Worm (Caenorhabditis elegans) whole organism, L4 larva: ENCODE data around the gene K03B8.6.

Experiments used
- D1046.2 ChIP-seq: fragments of 200-800 bp; sonication (Bioruptor generic); IDR thresholded peaks from 2 replicates; pipeline ENCODE4 v1.3.6; 2022; ENCODE audit warnings: missing genetic modification characterization, missing compliant biosample characterization
- F26F4.8 ChIP-seq: fragments of 200-800 bp; sonication (Bioruptor generic); conservative IDR thresholded peaks from 2 replicates; pipeline ENCODE4 v1.3.6; 2022; ENCODE audit warnings: missing genetic modification characterization, missing compliant biosample characterization
- F44E2.7 ChIP-seq: fragments of 200-800 bp; sonication (Bioruptor generic); IDR thresholded peaks from 2 replicates; pipeline ENCODE4 v2.1.2; 2022; ENCODE audit warnings: missing genetic modification characterization, missing compliant biosample characterization
- T26A8.4 ChIP-seq: fragments of 200-800 bp; sonication (Bioruptor generic); IDR thresholded peaks from 2 replicates; pipeline ENCODE4 v1.3.6; 2022; ENCODE audit warnings: missing genetic modification characterization, missing compliant biosample characterization
- Y48G9A.11 ChIP-seq: fragments of 200-800 bp; sonication (Bioruptor generic); IDR thresholded peaks from 2 replicates; pipeline ENCODE4 v1.3.6; 2022; ENCODE audit warnings: missing genetic modification reagents, missing genetic modification characterization, missing compliant biosample characterization
- Y5F2A.4 ChIP-seq: fragments of 200-800 bp; sonication (Bioruptor generic); optimal IDR thresholded peaks from 2 replicates; lab custom pipeline; 2018; ENCODE audit warnings: mild to moderate bottlenecking, missing genetic modification characterization, missing compliant biosample characterization
- Y75B8A.6 ChIP-seq: fragments of 200-800 bp; sonication (Bioruptor generic); IDR thresholded peaks from 2 replicates; pipeline ENCODE4 v1.3.6; 2022; ENCODE audit warnings: missing genetic modification reagents, missing genetic modification characterization, missing compliant biosample characterization
- ZK546.5 ChIP-seq, 2 experiments: sonication (generic microtip); optimal IDR thresholded peaks; 2 replicates each; lab custom pipeline; 2017; ENCODE audit warnings: missing biosample characterization in 2 of 2, missing genetic modification characterization in 2 of 2
- aha-1 ChIP-seq: fragments of 150-350 bp; peaks from one replicate; lab custom pipeline; 2014; ENCODE audit warnings: missing biosample characterization, missing genetic modification characterization
- arid-1 ChIP-seq: fragments of 200-800 bp; sonication (Bioruptor generic); conservative IDR thresholded peaks from 2 replicates; pipeline ENCODE4 v1.3.6; 2022; ENCODE audit warnings: missing genetic modification reagents, missing genetic modification characterization, missing compliant biosample characterization
- ceh-20 ChIP-seq: fragments of 200-800 bp; sonication (Bioruptor generic); IDR thresholded peaks from 2 replicates; pipeline ENCODE4 v1.3.6; 2022; ENCODE audit warnings: missing genetic modification reagents, missing genetic modification characterization, missing compliant biosample characterization
- ceh-44 ChIP-seq: fragments of 200-800 bp; sonication (Bioruptor generic); IDR thresholded peaks from 2 replicates; pipeline ENCODE4 v1.3.6; 2022; ENCODE audit warnings: missing genetic modification reagents, missing genetic modification characterization, missing compliant biosample characterization
- ceh-62 ChIP-seq: sonication (generic microtip); optimal IDR thresholded peaks from 2 replicates; lab custom pipeline; 2017; ENCODE audit warnings: missing biosample characterization, missing genetic modification characterization
- ceh-82 ChIP-seq: sonication (generic microtip); optimal IDR thresholded peaks from 2 replicates; lab custom pipeline; 2017; ENCODE audit warnings: missing biosample characterization, missing genetic modification characterization
- cey-2 ChIP-seq: sonication (generic microtip); optimal IDR thresholded peaks from 3 replicates; lab custom pipeline; 2017; ENCODE audit warnings: missing genetic modification characterization, mild to moderate bottlenecking, missing compliant biosample characterization, antibody characterized with exemption, borderline replicate concordance; ENCODE audit not compliant: insufficient read depth
- ctbp-1 ChIP-seq: fragments of 200-800 bp; sonication (Bioruptor generic); IDR thresholded peaks from 2 replicates; pipeline ENCODE4 v1.3.6; 2022; ENCODE audit warnings: missing genetic modification reagents, missing genetic modification characterization, missing compliant biosample characterization
- daf-19 ChIP-seq: fragments of 200-800 bp; sonication (Bioruptor generic); conservative IDR thresholded peaks from 2 replicates; pipeline ENCODE4 v1.3.6; 2022; ENCODE audit warnings: missing genetic modification characterization, missing compliant biosample characterization
- daf-8 ChIP-seq: fragments of 200-800 bp; sonication (Bioruptor generic); IDR thresholded peaks from 2 replicates; pipeline ENCODE4 v1.3.6; 2022; ENCODE audit warnings: missing genetic modification characterization, missing compliant biosample characterization
- egl-27 ChIP-seq: sonication (generic microtip); optimal IDR thresholded peaks from 3 replicates; lab custom pipeline; 2017; ENCODE audit warnings: missing biosample characterization, missing genetic modification reagents, missing genetic modification characterization
- egl-43 ChIP-seq: fragments of 200-800 bp; sonication (Bioruptor generic); IDR thresholded peaks from 2 replicates; pipeline ENCODE4 v1.3.6; 2022; ENCODE audit warnings: missing genetic modification reagents, missing genetic modification characterization, missing compliant biosample characterization
- hif-1 ChIP-seq, 2 experiments: sonication (generic microtip); optimal IDR thresholded peaks; 2 replicates each; lab custom pipeline; 2016 to 2017; ENCODE audit warnings: missing compliant biosample characterization in 2 of 2, missing genetic modification characterization in 2 of 2, missing genetic modification reagents in 2 of 2, missing genotype in 2 of 2, mild to moderate bottlenecking in 1 of 2
- hlh-11 ChIP-seq: fragments of 200-800 bp; sonication (Bioruptor generic); optimal IDR thresholded peaks from 2 replicates; lab custom pipeline; 2018; ENCODE audit warnings: mild to moderate bottlenecking, missing genetic modification characterization, missing compliant biosample characterization
- jun-1 ChIP-seq: fragments of 150-350 bp; optimal IDR thresholded peaks from 2 replicates; lab custom pipeline; 2014; ENCODE audit warnings: missing biosample characterization, missing genetic modification reagents, missing genetic modification characterization
- lim-7 ChIP-seq: fragments of 200-800 bp; sonication (Bioruptor generic); IDR thresholded peaks from 2 replicates; pipeline ENCODE4 v1.3.6; 2022; ENCODE audit warnings: missing genetic modification characterization, missing compliant biosample characterization
- lin-1 ChIP-seq: fragments of 200-800 bp; sonication (Bioruptor generic); IDR thresholded peaks from 2 replicates; pipeline ENCODE4 v1.3.6; 2022; ENCODE audit warnings: missing genetic modification reagents, missing genetic modification characterization, missing compliant biosample characterization
- lin-15B ChIP-seq: fragments of 150-350 bp; sonication (generic microtip); optimal IDR thresholded peaks from 3 replicates; lab custom pipeline; 2014; ENCODE audit warnings: missing biosample characterization, missing genetic modification characterization
- lin-38 ChIP-seq: fragments of 200-800 bp; sonication (Bioruptor generic); IDR thresholded peaks from 2 replicates; pipeline ENCODE4 v1.3.6; 2022; ENCODE audit warnings: missing genetic modification reagents, missing genetic modification characterization, missing compliant biosample characterization
- lsy-2 ChIP-seq, 2 experiments: fragments of 150-350 bp in 1 of 2; sonication (generic microtip) in 1 of 2; optimal IDR thresholded peaks; 2 replicates each; lab custom pipeline; 2014 to 2017; ENCODE audit warnings: missing biosample characterization in 2 of 2, missing genetic modification characterization in 2 of 2
- mdl-1 ChIP-seq, 2 experiments: fragments of 150-350 bp in 1 of 2; sonication (generic microtip) in 1 of 2; optimal IDR thresholded peaks; 2 replicates each; lab custom pipeline; 2014 to 2017; ENCODE audit warnings: missing biosample characterization in 2 of 2, missing genetic modification characterization in 2 of 2
- mdt-29 ChIP-seq: fragments of 200-800 bp; sonication (Bioruptor generic); IDR thresholded peaks from 2 replicates; pipeline ENCODE4 v1.3.6; 2022; ENCODE audit warnings: missing genetic modification reagents, missing genetic modification characterization, missing compliant biosample characterization
- nhr-10 ChIP-seq: fragments of 150-350 bp; optimal IDR thresholded peaks from 2 replicates; lab custom pipeline; 2014; ENCODE audit warnings: missing biosample characterization, missing genetic modification characterization
- nhr-111 ChIP-seq: fragments of 200-800 bp; sonication (Bioruptor generic); optimal IDR thresholded peaks from 2 replicates; lab custom pipeline; 2018; ENCODE audit warnings: mild to moderate bottlenecking, missing genetic modification characterization, missing compliant biosample characterization
- nhr-25 ChIP-seq: sonication (generic microtip); optimal IDR thresholded peaks from 2 replicates; lab custom pipeline; 2017; ENCODE audit warnings: missing genetic modification characterization, mild to moderate bottlenecking, missing compliant biosample characterization, antibody characterized with exemption, moderate library complexity, borderline replicate concordance; ENCODE audit not compliant: insufficient read depth
- nhr-41 ChIP-seq: fragments of 200-800 bp; sonication (Bioruptor generic); IDR thresholded peaks from 2 replicates; pipeline ENCODE4 v1.3.6; 2022; ENCODE audit warnings: missing genetic modification reagents, missing genetic modification characterization, missing compliant biosample characterization
- nhr-76 ChIP-seq: fragments of 150-350 bp; optimal IDR thresholded peaks from 2 replicates; lab custom pipeline; 2014; ENCODE audit warnings: missing biosample characterization, missing genetic modification characterization
- pha-4 ChIP-seq, 2 experiments: fragments of 150-350 bp in 1 of 2; fragments of 200-800 bp in 1 of 2; sonication (Bioruptor generic) in 1 of 2; IDR thresholded peaks in 1 of 2; optimal IDR thresholded peaks in 1 of 2; 2 replicates each; pipeline versions ENCODE4 v1.3.6 to Lab custom; 2014 to 2022; ENCODE audit warnings: missing genetic modification characterization in 2 of 2, missing genetic modification reagents in 2 of 2, missing biosample characterization in 1 of 2, missing compliant biosample characterization in 1 of 2
- rbr-2 ChIP-seq: sonication (generic microtip); optimal IDR thresholded peaks from 2 replicates; lab custom pipeline; 2016; ENCODE audit warnings: missing genotype, missing genetic modification characterization, missing compliant biosample characterization
- set-16 ChIP-seq: fragments of 200-800 bp; sonication (Bioruptor generic); IDR thresholded peaks from 2 replicates; pipeline ENCODE4 v1.3.6; 2022; ENCODE audit warnings: missing genetic modification reagents, missing genetic modification characterization, missing compliant biosample characterization
- unc-130 ChIP-seq: sonication (generic microtip); optimal IDR thresholded peaks from 2 replicates; lab custom pipeline; 2016; ENCODE audit warnings: missing genetic modification reagents, missing genetic modification characterization, missing compliant biosample characterization
- unc-39 ChIP-seq: sonication (generic microtip); optimal IDR thresholded peaks from 2 replicates; lab custom pipeline; 2017; ENCODE audit warnings: missing biosample characterization, missing genetic modification characterization
- unc-62 ChIP-seq, 3 experiments: fragments of 150-350 bp in 1 of 3; sonication (generic microtip); optimal IDR thresholded peaks in 2 of 3; peaks in 1 of 3; 1 replicate in 1 of 3; 2 replicates in 2 of 3; lab custom pipeline; 2014 to 2017; ENCODE audit warnings: missing biosample characterization in 3 of 3, missing genetic modification characterization in 3 of 3, missing genetic modification reagents in 3 of 3, missing genotype in 1 of 3
- zfp-2 ChIP-seq: sonication (generic microtip); optimal IDR thresholded peaks from 2 replicates; lab custom pipeline; 2016; ENCODE audit warnings: mild to moderate bottlenecking, missing genetic modification characterization, missing compliant biosample characterization
- zip-11 ChIP-seq: fragments of 200-800 bp; sonication (Bioruptor generic); IDR thresholded peaks from 2 replicates; pipeline ENCODE4 v1.3.6; 2022; ENCODE audit warnings: missing genetic modification characterization, missing compliant biosample characterization
- ztf-11 ChIP-seq: fragments of 150-350 bp; optimal IDR thresholded peaks from 2 replicates; lab custom pipeline; 2014; ENCODE audit warnings: missing biosample characterization, missing genetic modification characterization

K03B8.6 gene

ce11 chrV:11438464-11438863, 31.1 kb downstream of the K03B8.6 start, which contains the start of gene dmsr-1 (continued):
- TF ChIP-seq lin-1 (GFP tag; lab: Robert Waterston, UW) (no peak), nhr-41 (GFP tag; lab: Robert Waterston, UW) (no peak), Y48G9A.11 (GFP tag; lab: Robert Waterston, UW) (no peak), F44E2.7 (no peak)

- TF ChIP-seq unc-62 (GFP tag; optimal IDR thresholded peaks at IDR 0.05 in 1 of 2; lab: Kevin White, UChicago) (peak in 1 of 2 experiments; percentile 94), unc-62 (tag; optimal IDR thresholded peaks at IDR 0.05; lab: Kevin White, UChicago) (no peak), daf-19 (GFP tag; lab: Robert Waterston, UW) (no peak)
Observed at ce11 chrV:11439202-11439601, 31.8 kb downstream of the K03B8.6 start.

DNA sequence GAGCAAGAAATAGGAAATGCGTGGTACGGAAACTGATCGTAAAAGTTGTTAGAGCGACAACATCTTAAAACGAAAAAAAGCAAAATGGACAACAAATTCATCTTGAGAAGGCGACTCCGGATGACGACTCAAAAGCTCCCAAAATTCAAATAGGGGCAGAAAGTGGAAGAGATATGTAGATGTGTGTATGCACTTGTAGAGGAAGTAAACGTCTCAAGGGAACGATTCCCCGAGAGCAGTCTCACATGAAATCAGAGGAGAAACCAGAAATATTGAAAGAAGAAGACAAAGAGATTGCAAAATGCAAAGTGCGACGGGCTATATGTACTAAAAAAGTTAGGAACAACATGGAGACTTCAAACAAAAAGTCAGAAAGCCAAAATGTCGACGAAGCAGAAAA, 36.1 kb downstream of the K03B8.6 start, which contains the start of gene F57B7.2:
TSS of gene F57B7.2 (minus strand) at position 101 of the 400 bp plus-strand sequence.
- TF ChIP-seq lsy-2 (tag; optimal IDR thresholded peaks at IDR 0.05; lab: Kevin White, UChicago) (peak in 1 of 2 experiments; percentile 20), Y75B8A.6 (GFP tag; lab: Robert Waterston, UW) (no peak)

- TF ChIP-seq ztf-11 (tag; lab: Kevin White, UChicago) = no peak
- TF ChIP-seq D1046.2 = no peak
- peak in 1 of 2 experiments; percentile 18 for TF ChIP-seq hif-1 (tag; optimal IDR thresholded peaks at IDR 0.05; lab: Kevin White, UChicago)
- TF ChIP-seq unc-39 (tag; lab: Kevin White, UChicago) = no peak
- TF ChIP-seq ceh-62 (tag; lab: Kevin White, UChicago) = no peak
- peak; percentile 60; the same call in 1 of the 2 replicates for TF ChIP-seq set-16
- no peak for TF ChIP-seq zfp-2 (tag; lab: Kevin White, UChicago)
- TF ChIP-seq nhr-10 (tag; lab: Kevin White, UChicago) = no peak
- no peak for TF ChIP-seq T26A8.4 (GFP tag; lab: Robert Waterston, UW)
- TF ChIP-seq F26F4.8 (GFP tag; lab: Robert Waterston, UW) = no peak
- no peak for TF ChIP-seq pha-4 (GFP tag; IDR thresholded peaks at IDR 0.05; lab: Robert Waterston, UW)
- TF ChIP-seq pha-4 (tag; optimal IDR thresholded peaks at IDR 0.05; lab: Kevin White, UChicago) = no peak
- TF ChIP-seq Y5F2A.4 = no peak
- TF ChIP-seq mdl-1 (tag; optimal IDR thresholded peaks at IDR 0.05; lab: Kevin White, UChicago) = peak in 1 of 2 experiments; percentile 56
- TF ChIP-seq arid-1 = no peak
- no peak for TF ChIP-seq Y48G9A.11 (GFP tag; lab: Robert Waterston, UW)
- TF ChIP-seq ZK546.5 (tag; optimal IDR thresholded peaks at IDR 0.05; lab: Kevin White, UChicago) = no peak
- no peak for TF ChIP-seq ceh-20 (GFP tag; lab: Robert Waterston, UW)
- TF ChIP-seq nhr-111 (GFP tag; lab: Kevin White, UChicago) = no peak
- no peak for TF ChIP-seq lim-7 (GFP tag; lab: Robert Waterston, UW)
- peak; percentile 44 for TF ChIP-seq rbr-2 (tag; lab: Kevin White, UChicago)
- no peak for TF ChIP-seq lin-15B (tag; lab: Kevin White, UChicago)
- TF ChIP-seq hlh-11 (tag; lab: Kevin White, UChicago) = peak; percentile 5
- TF ChIP-seq nhr-25 = no peak
- no peak for TF ChIP-seq unc-130
- TF ChIP-seq lin-38 (GFP tag; lab: Robert Waterston, UW) = no peak
- TF ChIP-seq nhr-76 (tag; lab: Kevin White, UChicago) = no peak
- TF ChIP-seq ceh-44 = no peak
- no peak for TF ChIP-seq cey-2 (tag; lab: Kevin White, UChicago)
- peak; percentile 96 for TF ChIP-seq aha-1 (tag; lab: Kevin White, UChicago)
- 0 out of 2 replicates have a peak, but pooled peaks have one; percentile 55 for TF ChIP-seq egl-43 (GFP tag; lab: Robert Waterston, UW)
- TF ChIP-seq daf-8 (GFP tag; lab: Robert Waterston, UW) = no peak
- no peak for TF ChIP-seq lin-1 (GFP tag; lab: Robert Waterston, UW)
- no peak for TF ChIP-seq F44E2.7
- TF ChIP-seq zip-11 (GFP tag; lab: Robert Waterston, UW) = no peak
- no peak for TF ChIP-seq jun-1 (tag; lab: Kevin White, UChicago)
- TF ChIP-seq ceh-82 (tag; lab: Kevin White, UChicago) = no peak
- no peak for TF ChIP-seq mdt-29
- no peak for TF ChIP-seq egl-27 (tag; lab: Kevin White, UChicago)
- TF ChIP-seq ctbp-1 (GFP tag; lab: Robert Waterston, UW) = no peak
Observed at ce11 chrV:11445375-11445774, 38.0 kb downstream of the K03B8.6 start.
